Worm (Caenorhabditis elegans): ENCODE results near the gene rpn-12.

Gene rpn-12

ce11 chrII:11617715-11618114 is 35.2 kb upstream of the rpn-12 start (continued):
- no peak for TF ChIP-seq ceh-28 (tag; optimal IDR thresholded peaks at IDR 0.05)
- TF ChIP-seq dmd-8 (GFP tag; IDR thresholded peaks at IDR 0.05) = no peak
- TF ChIP-seq set-16 (GFP tag; IDR thresholded peaks at IDR 0.05) = no peak
- no peak for TF ChIP-seq tra-1 (GFP tag; IDR thresholded peaks at IDR 0.05)
- peak; percentile 60 for TF ChIP-seq hlh-11 (tag; optimal IDR thresholded peaks at IDR 0.05)
- TF ChIP-seq jun-1 (tag; optimal IDR thresholded peaks at IDR 0.05) = no peak
- TF ChIP-seq daf-16 (GFP tag; optimal IDR thresholded peaks at IDR 0.05) = no peak
- TF ChIP-seq daf-16 (tag; optimal IDR thresholded peaks at IDR 0.05) = peak; percentile 33
- TF ChIP-seq fkh-10 (GFP tag; optimal IDR thresholded peaks at IDR 0.05) = no peak
- TF ChIP-seq hlh-30 (tag; optimal IDR thresholded peaks at IDR 0.05; ENCODE audit: insufficient read depth) = peak; percentile 78
- no peak for TF ChIP-seq daf-8 (GFP tag; IDR thresholded peaks at IDR 0.05)
- no peak for TF ChIP-seq Y105C5A.15 (GFP tag; IDR thresholded peaks at IDR 0.05)
- TF ChIP-seq aly-2 (tag; optimal IDR thresholded peaks at IDR 0.05) = peak; percentile 38
- TF ChIP-seq lin-13 (GFP tag; optimal IDR thresholded peaks at IDR 0.05) = no peak
- TF ChIP-seq mep-1 (tag; optimal IDR thresholded peaks at IDR 0.05) = peak; percentile 82
- TF ChIP-seq nhr-48 (tag; optimal IDR thresholded peaks at IDR 0.05) = peak; percentile 44
- TF ChIP-seq F37D6.2 (tag; optimal IDR thresholded peaks at IDR 0.05) = no peak
- no peak for TF ChIP-seq nhr-237 (tag; optimal IDR thresholded peaks at IDR 0.05)
- no peak for TF ChIP-seq daf-12 (tag; optimal IDR thresholded peaks at IDR 0.05)
- TF ChIP-seq nhr-10 (tag; optimal IDR thresholded peaks at IDR 0.05) = peak; percentile 32
- TF ChIP-seq gei-8 (GFP tag; optimal IDR thresholded peaks at IDR 0.05) = no peak
- TF ChIP-seq nhr-76 (tag; optimal IDR thresholded peaks at IDR 0.05) = no peak

ce11 chrII:11619171-11619570 is 33.8 kb upstream of the rpn-12 start:
- TF ChIP-seq nhr-25 (tag; optimal IDR thresholded peaks at IDR 0.05; ENCODE audit: borderline replicate concordance, insufficient read depth) (peak; percentile 40), nhr-28 (tag; optimal IDR thresholded peaks at IDR 0.05) (peak; percentile 94), nhr-48 (tag; optimal IDR thresholded peaks at IDR 0.05) (peak; percentile 82), mxl-3 (GFP tag; optimal IDR thresholded peaks at IDR 0.05) (peak; percentile 29), hlh-11 (tag; optimal IDR thresholded peaks at IDR 0.05) (peak; percentile 71), sdz-12 (GFP tag; optimal IDR thresholded peaks at IDR 0.05) (no peak), gei-8 (GFP tag; optimal IDR thresholded peaks at IDR 0.05) (no peak), ama-1 (optimal IDR thresholded peaks at IDR 0.05) (peak; percentile 72), lin-1 (GFP tag; IDR thresholded peaks at IDR 0.05) (peak; percentile 18; the same call in 1 of the 2 replicates), pha-4 (GFP tag; IDR thresholded peaks at IDR 0.05) (no peak), pha-4 (tag; optimal IDR thresholded peaks at IDR 0.05) (peak; percentile 57), lsy-2 (tag; optimal IDR thresholded peaks at IDR 0.05) (peak; percentile 48 to 64), dpl-1 (GFP tag; optimal IDR thresholded peaks at IDR 0.05) (peak; percentile 29), mdl-1 (tag; optimal IDR thresholded peaks at IDR 0.05) (peak in 1 of 2 experiments; percentile 73), ceh-20 (GFP tag; IDR thresholded peaks at IDR 0.05) (no peak), mes-2 (tag; optimal IDR thresholded peaks at IDR 0.05; ENCODE audit: poor library complexity, severe bottlenecking) (peak; percentile 55), unc-62 (GFP tag; optimal IDR thresholded peaks at IDR 0.05 in 1 of 2) (peak in 1 of 2 experiments; percentile 57), unc-62 (tag; optimal IDR thresholded peaks at IDR 0.05) (peak; percentile 28), F49E8.2 (tag; optimal IDR thresholded peaks at IDR 0.05; ENCODE audit: borderline replicate concordance) (no peak), mxl-2 (GFP tag; conservative IDR thresholded peaks at IDR 0.05) (no peak), lin-38 (GFP tag; IDR thresholded peaks at IDR 0.05) (peak; percentile 23; the same call in 1 of the 2 replicates), nhr-11 (tag; optimal IDR thresholded peaks at IDR 0.05) (peak; percentile 28), jun-1 (tag; optimal IDR thresholded peaks at IDR 0.05) (peak; percentile 20), hif-1 (tag; optimal IDR thresholded peaks at IDR 0.05) (no peak), mep-1 (tag; optimal IDR thresholded peaks at IDR 0.05) (peak; percentile 72), lin-29 (GFP tag; IDR thresholded peaks at IDR 0.05) (no peak), nhr-77 (tag; optimal IDR thresholded peaks at IDR 0.05) (peak; percentile 45), pqm-1 (tag; optimal IDR thresholded peaks at IDR 0.05) (peak; percentile 87), daf-16 (GFP tag; optimal IDR thresholded peaks at IDR 0.05) (no peak), daf-16 (tag; optimal IDR thresholded peaks at IDR 0.05) (peak; percentile 53), daf-12 (tag; optimal IDR thresholded peaks at IDR 0.05) (peak; percentile 22), dmd-6 (GFP tag; IDR thresholded peaks at IDR 0.05) (peak; percentile 85), fkh-10 (GFP tag; optimal IDR thresholded peaks at IDR 0.05) (no peak), zfp-3 (GFP tag; conservative IDR thresholded peaks at IDR 0.05) (no peak), tra-1 (GFP tag; IDR thresholded peaks at IDR 0.05) (peak; percentile 55; the same call in 1 of the 2 replicates), nhr-6 (tag; optimal IDR thresholded peaks at IDR 0.05) (peak; percentile 45), dve-1 (tag; optimal IDR thresholded peaks at IDR 0.05; ENCODE audit: insufficient read depth) (peak; percentile 68), nhr-10 (tag; optimal IDR thresholded peaks at IDR 0.05) (peak; percentile 78)
